1 fruit fly cellular context compared by ENCODE assay signal in the genomic region with DNA sequence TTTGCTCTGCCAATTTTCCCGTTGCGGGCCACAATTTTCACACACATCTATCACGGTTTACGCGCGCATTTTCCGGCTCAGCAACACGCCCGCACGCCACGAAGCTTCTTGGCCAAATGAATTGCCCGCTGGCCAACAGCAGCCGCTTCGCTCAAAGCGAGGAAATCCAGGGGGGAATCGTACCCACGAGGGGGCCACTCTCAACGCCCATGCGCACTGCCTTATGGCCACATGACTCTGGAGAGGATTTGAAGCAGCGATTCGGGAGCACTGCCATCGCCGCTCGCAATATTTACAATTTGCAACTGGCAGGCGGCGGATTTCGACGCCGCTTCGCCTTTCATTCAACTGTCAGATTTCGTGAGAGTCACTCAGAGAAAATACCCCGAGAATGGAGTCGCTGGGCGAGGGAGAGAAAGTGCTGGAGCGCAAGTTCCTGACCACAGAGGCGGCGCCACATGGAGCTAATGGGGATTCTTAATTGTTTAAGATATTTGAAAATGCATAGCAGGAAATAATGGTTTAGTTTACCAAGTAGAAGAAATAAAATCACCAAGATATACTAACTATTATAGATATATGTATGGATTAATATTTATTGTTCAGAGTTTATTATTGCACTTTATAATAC.
A peak's percentile ranks its signal among the peaks of the same experiment; 100 is the strongest.
TF ChIP-seq lines count a peak whose summit lies in the region.

A gene (minus strand): TSS at position 99 of the 631 bp plus-strand sequence.

TF ChIP-seq in whole organism, embryonic, 481 proteins besides CTCF, POLR2A, EP300 and RAD21 (continued from another document):
- TF ChIP-seq mam (GFP tag; optimal IDR thresholded peaks at IDR 0.05; lab: Kevin White, UChicago) (peak; percentile 18), CG14014 (GFP tag; IDR thresholded peaks at IDR 0.05; lab: Robert Waterston, UW) (no peak), Adf1 (GFP tag; IDR thresholded peaks at IDR 0.05; lab: Robert Waterston, UW) (peak; percentile 47; the same call in 1 of the 2 replicates), Dad (GFP tag; optimal IDR thresholded peaks at IDR 0.05; lab: Kevin White, UChicago) (no peak), CG9932 (GFP tag; IDR thresholded peaks at IDR 0.05; lab: Robert Waterston, UW) (peak; percentile 37; the same call in 1 of the 2 replicates), grau (tag; optimal IDR thresholded peaks at IDR 0.05; lab: Kevin White, UChicago) (peak; percentile 8), YL-1 (GFP tag; optimal IDR thresholded peaks at IDR 0.05; lab: Kevin White, UChicago) (no peak), crol (GFP tag; IDR thresholded peaks at IDR 0.05; lab: Robert Waterston, UW) (peak; percentile 68), Nf-YB (GFP tag; optimal IDR thresholded peaks at IDR 0.05; lab: Kevin White, UChicago) (no peak), zen2 (GFP tag; IDR thresholded peaks at IDR 0.05; lab: Robert Waterston, UW; ENCODE audit: partially characterized antibody) (peak; percentile 41; the same call in 1 of the 3 replicates), lmd (GFP tag; IDR thresholded peaks at IDR 0.05; lab: Robert Waterston, UW) (peak; percentile 5; the same call in 1 of the 2 replicates), CG2120 (GFP tag; optimal IDR thresholded peaks at IDR 0.05; lab: Kevin White, UChicago) (peak; percentile 48), Dll (GFP tag; IDR thresholded peaks at IDR 0.05; lab: Robert Waterston, UW; ENCODE audit: partially characterized antibody) (0 out of 4 replicates have a peak, but pooled peaks have one; percentile 17), Ets65A (GFP tag; lab: Kevin White, UChicago) (peak; percentile 36), sna (GFP tag; IDR thresholded peaks at IDR 0.05; lab: Robert Waterston, UW; ENCODE audit: partially characterized antibody) (0 out of 2 replicates have a peak, but pooled peaks have one; percentile 24), chinmo (GFP tag; IDR thresholded peaks at IDR 0.05; lab: Robert Waterston, UW; ENCODE audit: partially characterized antibody) (peak; percentile 51; the same call in 1 of the 4 replicates), scrt (GFP tag; optimal IDR thresholded peaks at IDR 0.05; lab: Kevin White, UChicago) (peak; percentile 26), toy (GFP tag; IDR thresholded peaks at IDR 0.05; lab: Robert Waterston, UW) (0 out of 2 replicates have a peak, but pooled peaks have one; percentile 8), Hr51 (GFP tag; optimal IDR thresholded peaks at IDR 0.05; lab: Kevin White, UChicago) (peak in 1 of 2 experiments; percentile 25), Fer1 (GFP tag; optimal IDR thresholded peaks at IDR 0.05; lab: Kevin White, UChicago) (peak; percentile 6), z (GFP tag; IDR thresholded peaks at IDR 0.05; lab: Robert Waterston, UW) (peak; percentile 59; the same call in 1 of the 3 replicates), CG11504 (tag; optimal IDR thresholded peaks at IDR 0.05; lab: Kevin White, UChicago) (peak; percentile 18), lilli (GFP tag; optimal IDR thresholded peaks at IDR 0.05; lab: Kevin White, UChicago) (peak; percentile 24), CG1024 (GFP tag; IDR thresholded peaks at IDR 0.05; lab: Robert Waterston, UW) (no peak), Med (GFP tag; lab: Kevin White, UChicago) (peak; percentile 67), abd-A (tag; optimal IDR thresholded peaks at IDR 0.05; lab: Kevin White, UChicago) (peak; percentile 76), Deaf1 (tag; optimal IDR thresholded peaks at IDR 0.05; lab: Kevin White, UChicago) (peak; percentile 78), dmrt99B (tag; optimal IDR thresholded peaks at IDR 0.05; lab: Kevin White, UChicago) (peak; percentile 8), CG18599 (GFP tag; optimal IDR thresholded peaks at IDR 0.05; lab: Kevin White, UChicago) (peak; percentile 55), gem (tag; optimal IDR thresholded peaks at IDR 0.05; lab: Kevin White, UChicago) (peak; percentile 30), ewg (GFP tag; optimal IDR thresholded peaks at IDR 0.05; lab: Kevin White, UChicago) (peak; percentile 89), sisA (GFP tag; IDR thresholded peaks at IDR 0.05; lab: Robert Waterston, UW) (0 out of 2 replicates have a peak, but pooled peaks have one; percentile 20), Bgb (GFP tag; IDR thresholded peaks at IDR 0.05; lab: Robert Waterston, UW; ENCODE audit: partially characterized antibody) (0 out of 2 replicates have a peak, but pooled peaks have one; percentile 19), row (GFP tag; IDR thresholded peaks at IDR 0.05; lab: Robert Waterston, UW) (peak; percentile 55; the same call in 2 of the 3 replicates), dpn (GFP tag; optimal IDR thresholded peaks at IDR 0.05; lab: Kevin White, UChicago) (no peak), CG30403 (GFP tag; optimal IDR thresholded peaks at IDR 0.05; lab: Kevin White, UChicago) (peak; percentile 18), CG12391 (tag; optimal IDR thresholded peaks at IDR 0.05; lab: Kevin White, UChicago) (peak; percentile 5), sens-2 (GFP tag; IDR thresholded peaks at IDR 0.05; lab: Robert Waterston, UW) (no peak), Jarid2 (GFP tag; optimal IDR thresholded peaks at IDR 0.05; lab: Kevin White, UChicago) (peak; percentile 47), fd64A (GFP tag; optimal IDR thresholded peaks at IDR 0.05; lab: Kevin White, UChicago) (no peak)
